Worm (Caenorhabditis elegans): Measurements from ENCODE around the gene ugt-8.

ugt-8 gene

DNA sequence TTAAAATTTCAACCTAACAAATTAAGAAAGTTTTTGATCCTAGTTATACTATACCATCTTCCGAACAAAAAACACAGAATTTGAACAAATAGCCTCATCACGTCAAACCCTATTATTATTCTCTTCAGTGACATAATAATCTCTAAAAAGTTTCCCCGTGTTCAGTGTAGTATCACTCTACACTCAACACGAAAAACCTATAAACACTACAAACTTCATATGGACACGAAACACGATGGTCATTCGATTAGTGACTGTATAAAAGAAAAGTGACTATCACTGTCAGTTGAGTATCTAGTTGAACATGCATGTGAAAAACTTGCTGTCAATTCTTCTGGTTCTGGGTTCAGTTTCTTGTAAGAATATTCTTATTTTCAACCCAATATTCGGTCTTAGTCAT is at the start of gene ugt-8:
TSS of gene ugt-8 (plus strand) at position 235 of the 400 bp plus-strand sequence.
- TF ChIP-seq ztf-11 (tag; optimal IDR thresholded peaks at IDR 0.05) (no peak), R02D3.7 (tag; optimal IDR thresholded peaks at IDR 0.05) (no peak), lsy-12 (tag; optimal IDR thresholded peaks at IDR 0.05) (no peak), unc-62 (GFP tag; optimal IDR thresholded peaks at IDR 0.05) (no peak), nhr-237 (tag; optimal IDR thresholded peaks at IDR 0.05) (no peak), ceh-9 (tag; optimal IDR thresholded peaks at IDR 0.05) (no peak), ceh-28 (tag; optimal IDR thresholded peaks at IDR 0.05) (no peak), nhr-67 (tag; optimal IDR thresholded peaks at IDR 0.05) (no peak), hmg-11 (tag; optimal IDR thresholded peaks at IDR 0.05) (no peak), fkh-10 (GFP tag; optimal IDR thresholded peaks at IDR 0.05) (no peak), aly-2 (tag; optimal IDR thresholded peaks at IDR 0.05) (no peak), nhr-11 (tag; optimal IDR thresholded peaks at IDR 0.05) (no peak), ceh-16 (tag; optimal IDR thresholded peaks at IDR 0.05) (no peak), nhr-77 (tag; optimal IDR thresholded peaks at IDR 0.05) (no peak), nfya-1 (tag; optimal IDR thresholded peaks at IDR 0.05; ENCODE audit: insufficient read depth) (no peak), fos-1 (tag; optimal IDR thresholded peaks at IDR 0.05) (no peak)

DNA sequence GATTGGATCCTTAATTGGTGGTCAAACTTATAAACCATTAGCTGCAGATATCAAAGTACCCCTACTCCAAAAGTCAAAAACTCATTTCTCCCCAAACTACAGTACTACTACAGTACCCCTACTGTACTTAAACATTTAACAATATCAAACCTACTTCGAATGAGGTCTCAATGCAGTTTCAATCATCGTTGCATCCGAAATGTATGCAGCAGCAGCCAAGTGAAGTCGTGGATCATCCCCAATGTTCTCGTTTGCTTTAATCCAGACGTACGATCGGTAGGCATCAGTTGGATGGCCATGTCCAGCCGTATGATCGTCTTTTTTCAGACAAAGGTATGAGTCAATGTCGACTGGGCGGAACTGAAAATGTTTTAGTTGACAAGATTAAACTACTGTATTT is 46.2 kb upstream of the ugt-8 start:
- TF ChIP-seq zag-1 (tag; optimal IDR thresholded peaks at IDR 0.05) (no peak), ama-1 (optimal IDR thresholded peaks at IDR 0.05) (no peak), nhr-25 (tag; optimal IDR thresholded peaks at IDR 0.05) (no peak), elt-3 (tag; optimal IDR thresholded peaks at IDR 0.05) (no peak), nhr-23 (tag; optimal IDR thresholded peaks at IDR 0.05) (no peak), sea-2 (GFP tag; optimal IDR thresholded peaks at IDR 0.05) (no peak), nfya-1 (tag; optimal IDR thresholded peaks at IDR 0.05; ENCODE audit: insufficient read depth) (no peak), pqm-1 (tag; optimal IDR thresholded peaks at IDR 0.05) (no peak), nhr-237 (tag; optimal IDR thresholded peaks at IDR 0.05) (no peak), pha-4 (tag; optimal IDR thresholded peaks at IDR 0.05) (no peak), ceh-28 (tag; optimal IDR thresholded peaks at IDR 0.05) (no peak), skn-1 (tag; optimal IDR thresholded peaks at IDR 0.05) (no peak), aly-2 (tag; optimal IDR thresholded peaks at IDR 0.05) (no peak), eor-1 (tag; optimal IDR thresholded peaks at IDR 0.05) (no peak), ceh-9 (tag; optimal IDR thresholded peaks at IDR 0.05) (no peak), nhr-28 (tag; optimal IDR thresholded peaks at IDR 0.05) (no peak), nhr-12 (tag; optimal IDR thresholded peaks at IDR 0.05) (no peak), daf-12 (tag; optimal IDR thresholded peaks at IDR 0.05) (no peak), ceh-82 (tag; optimal IDR thresholded peaks at IDR 0.05) (no peak), unc-39 (tag; optimal IDR thresholded peaks at IDR 0.05) (no peak)

DNA sequence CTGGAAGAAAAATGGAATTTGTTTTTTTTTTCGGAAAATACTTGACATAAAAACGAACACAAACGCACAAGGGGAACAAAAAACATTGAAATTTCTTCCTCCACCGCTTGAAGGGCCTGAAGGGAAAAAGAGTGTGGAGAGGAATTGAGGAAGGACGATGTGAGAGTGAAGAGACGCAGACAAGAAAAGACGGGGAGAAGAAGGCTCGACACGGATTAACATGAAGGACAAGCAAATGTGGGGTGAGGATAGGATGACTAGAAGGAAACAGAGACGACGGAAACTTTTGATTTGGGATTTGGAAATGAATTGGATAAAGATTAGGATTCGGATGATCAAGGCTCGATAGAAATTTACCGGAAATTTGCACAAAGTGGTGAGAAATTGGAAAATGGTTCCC is 43.2 kb upstream of the ugt-8 start:
- TF ChIP-seq nhr-23 (tag; optimal IDR thresholded peaks at IDR 0.05) (peak; percentile 1), egl-5 (tag; optimal IDR thresholded peaks at IDR 0.05) (no peak), hmg-11 (tag; optimal IDR thresholded peaks at IDR 0.05) (peak; percentile 30), nhr-25 (tag; optimal IDR thresholded peaks at IDR 0.05) (peak; percentile 7), nhr-237 (tag; optimal IDR thresholded peaks at IDR 0.05) (no peak), nfya-1 (tag; optimal IDR thresholded peaks at IDR 0.05; ENCODE audit: insufficient read depth) (peak; percentile 53)

DNA sequence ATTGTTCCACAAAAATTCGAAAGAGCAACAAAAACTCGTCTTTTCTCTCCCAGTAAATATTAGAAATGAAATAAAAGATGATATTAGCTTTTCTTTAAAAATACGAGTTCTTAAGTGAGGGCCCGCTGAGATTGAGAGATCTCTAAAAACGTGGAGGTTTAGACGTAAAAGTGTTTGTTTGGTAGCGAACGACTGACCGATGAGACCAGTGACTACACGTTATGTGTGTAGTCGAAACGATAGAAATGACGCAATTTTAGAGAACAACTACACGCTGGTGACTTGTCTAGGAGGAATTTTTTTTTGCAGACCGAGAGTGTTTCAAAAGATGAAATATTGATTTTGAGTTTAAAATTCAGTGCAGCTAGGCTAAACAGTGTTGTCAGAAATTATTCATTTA is 41.0 kb upstream of the ugt-8 start, which contains the start of gene C37H5.13:
TSS of gene C37H5.13 (minus strand) at position 229 of the 400 bp plus-strand sequence.
- TF ChIP-seq snpc-4 (tag; optimal IDR thresholded peaks at IDR 0.05), result no peak
- peak; percentile 69 for TF ChIP-seq hmg-11 (tag; optimal IDR thresholded peaks at IDR 0.05)
- TF ChIP-seq nfya-1 (tag; optimal IDR thresholded peaks at IDR 0.05; ENCODE audit: insufficient read depth), result peak; percentile 27
- no peak for TF ChIP-seq daf-12 (tag; optimal IDR thresholded peaks at IDR 0.05)
- TF ChIP-seq pqm-1 (tag; optimal IDR thresholded peaks at IDR 0.05), result peak; percentile 24
- peak; percentile 4 for TF ChIP-seq skn-1 (tag; optimal IDR thresholded peaks at IDR 0.05)
- peak; percentile 74 for TF ChIP-seq pha-4 (tag; optimal IDR thresholded peaks at IDR 0.05)

DNA sequence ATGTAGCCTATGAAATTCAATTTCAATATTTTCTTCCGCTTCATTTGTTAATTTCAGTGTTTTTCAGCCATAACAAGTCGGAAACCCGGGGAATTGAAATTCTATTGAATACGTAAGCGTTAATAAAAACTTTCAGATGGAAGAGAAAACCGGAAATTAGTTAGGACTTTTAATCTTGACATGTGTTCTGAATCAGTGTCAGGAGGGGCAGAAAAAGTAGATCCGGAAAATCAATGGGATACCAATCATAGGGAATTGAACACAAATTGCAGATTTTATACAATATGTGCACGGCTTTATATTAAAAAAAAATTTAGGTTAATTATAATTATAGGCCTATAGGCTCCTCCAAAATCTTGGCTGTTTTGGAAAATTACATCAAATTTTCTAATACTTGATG is 39.4 kb upstream of the ugt-8 start:
- TF ChIP-seq snpc-4 (tag; optimal IDR thresholded peaks at IDR 0.05), result no peak

DNA sequence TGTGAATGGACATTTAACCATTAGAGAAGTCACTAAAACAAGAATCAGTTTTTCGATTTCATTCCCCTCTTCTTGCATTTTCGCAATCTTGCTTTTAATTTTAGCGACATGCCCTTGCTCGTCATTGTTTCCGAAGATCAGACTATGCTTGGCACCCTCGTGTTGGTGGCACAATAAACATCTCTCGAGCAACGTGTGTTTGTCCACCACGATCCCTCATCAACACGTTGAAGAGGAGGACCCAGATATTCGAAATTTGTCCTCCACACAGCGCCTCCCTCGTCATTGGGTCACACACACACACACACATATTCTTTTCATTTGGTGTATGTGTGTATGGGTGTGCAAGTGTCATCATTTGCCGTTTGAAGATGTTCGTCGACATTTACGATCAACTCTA is 38.4 kb upstream of the ugt-8 start, which contains the start of gene srd-32:
TSS of gene srd-32 (plus strand) at position 301 of the 400 bp plus-strand sequence.
- no peak for TF ChIP-seq lin-15B (tag; optimal IDR thresholded peaks at IDR 0.05)
- no peak for TF ChIP-seq skn-1 (tag; optimal IDR thresholded peaks at IDR 0.05)
- no peak for TF ChIP-seq ceh-28 (tag; optimal IDR thresholded peaks at IDR 0.05)
- no peak for TF ChIP-seq lsy-12 (tag; optimal IDR thresholded peaks at IDR 0.05)
